Fruit fly (Drosophila melanogaster): Measurements from ENCODE around the gene yellow-k.

DNA sequence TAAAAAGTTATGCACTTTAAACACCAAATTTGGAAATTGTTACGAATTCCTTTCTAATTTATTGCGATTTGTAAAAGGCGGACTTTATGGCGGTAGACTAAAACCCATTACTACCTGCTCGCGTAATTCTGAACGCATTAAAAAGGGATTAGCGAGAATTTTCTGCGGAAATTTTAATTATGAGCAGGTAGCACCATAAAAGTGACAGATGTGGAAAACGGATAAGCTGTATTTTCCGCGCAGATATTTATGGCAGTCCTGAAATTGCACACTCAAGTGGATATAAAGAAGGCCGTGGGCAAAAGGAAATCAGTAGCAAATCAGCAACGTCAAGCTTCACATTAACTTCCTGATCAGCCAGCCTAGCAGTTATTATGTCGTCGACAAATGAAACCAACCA, 11.7 kb upstream of the yellow-k start, which contains the start of gene Z600:
- no peak for TF ChIP-seq CG2889 (GFP tag; IDR thresholded peaks at IDR 0.05)
- no peak for TF ChIP-seq mirr (GFP tag; optimal IDR thresholded peaks at IDR 0.05)
- no peak for TF ChIP-seq jigr1 (GFP tag; IDR thresholded peaks at IDR 0.05)
- no peak for TF ChIP-seq CG8089 (GFP tag; optimal IDR thresholded peaks at IDR 0.05)
- TF ChIP-seq org-1 (GFP tag; optimal IDR thresholded peaks at IDR 0.05), result no peak
- no peak for TF ChIP-seq kah (GFP tag; optimal IDR thresholded peaks at IDR 0.05)
- TF ChIP-seq sug (tag; optimal IDR thresholded peaks at IDR 0.05), result no peak
- TF ChIP-seq CrebB (tag; optimal IDR thresholded peaks at IDR 0.05), result no peak
- no peak for TF ChIP-seq Dfd (GFP tag; optimal IDR thresholded peaks at IDR 0.05)

Measured in whole organism, embryonic.